Fruit fly (Drosophila melanogaster) whole organism, wandering third instar larva: Measurements from ENCODE around the gene CG6380.

ENCODE experiments used
- Abd-B ChIP-seq: fragments of >200 bp; optimal IDR thresholded peaks from 2 replicates; lab custom pipeline; 2017; ENCODE audit warnings: missing biosample characterization, missing genetic modification characterization
- CG32264 ChIP-seq: fragments of 200-800 bp; sonication (Bioruptor generic); optimal IDR thresholded peaks from 2 replicates; lab custom pipeline; 2016; ENCODE audit warnings: missing biosample characterization, missing genetic modification characterization
- CrebA ChIP-seq: fragments of 200-800 bp; sonication (Bioruptor generic); optimal IDR thresholded peaks from 2 replicates; lab custom pipeline; 2016; ENCODE audit warnings: missing biosample characterization, mild to moderate bottlenecking, missing genetic modification characterization, borderline replicate concordance
- Dfd ChIP-seq: fragments of >200 bp; optimal IDR thresholded peaks from 2 replicates; lab custom pipeline; 2017; ENCODE audit warnings: missing biosample characterization, missing genetic modification characterization
- Dif ChIP-seq: fragments of 200-275, 200-300 bp; sonication (Bioruptor generic); optimal IDR thresholded peaks from 2 replicates; lab custom pipeline; 2018; ENCODE audit warnings: missing biosample characterization, missing genetic modification characterization; ENCODE audit not compliant: partially characterized antibody
- GATAd ChIP-seq: sonication (Bioruptor generic); optimal IDR thresholded peaks from 2 replicates; lab custom pipeline; 2016; ENCODE audit warnings: missing biosample characterization, missing genetic modification characterization
- HLH106 ChIP-seq: fragments of 200-800 bp; optimal IDR thresholded peaks from 3 replicates; lab custom pipeline; 2019; ENCODE audit warnings: missing biosample characterization, mild to moderate bottlenecking, missing genetic modification characterization, moderate library complexity
- Hnf4 ChIP-seq: fragments of 200-800 bp; sonication (Bioruptor generic); optimal IDR thresholded peaks from 2 replicates; lab custom pipeline; 2016; ENCODE audit warnings: missing biosample characterization, mild to moderate bottlenecking, missing genetic modification characterization
- Hr78 ChIP-seq: fragments of >200 bp; optimal IDR thresholded peaks from 2 replicates; lab custom pipeline; 2017; ENCODE audit warnings: missing biosample characterization, missing genetic modification characterization
- Hr83 ChIP-seq: fragments of 200-300 bp; sonication (Bioruptor generic); optimal IDR thresholded peaks from 2 replicates; lab custom pipeline; 2016; ENCODE audit warnings: missing biosample characterization, mild to moderate bottlenecking, missing genetic modification characterization, moderate library complexity; ENCODE audit not compliant: poor library complexity, severe bottlenecking
- Jra ChIP-seq: sonication (Bioruptor generic); optimal IDR thresholded peaks from 2 replicates; lab custom pipeline; 2016; ENCODE audit warnings: missing biosample characterization, missing genetic modification characterization
- Mio ChIP-seq: sonication (Bioruptor generic); optimal IDR thresholded peaks from 2 replicates; lab custom pipeline; 2016; ENCODE audit warnings: missing biosample characterization, missing genetic modification characterization
- N ChIP-seq: fragments of >200 bp; optimal IDR thresholded peaks from 2 replicates; lab custom pipeline; 2018; ENCODE audit warnings: missing biosample characterization, missing external identifiers, missing genetic modification characterization
- OdsH ChIP-seq: fragments of 200-800 bp; sonication (Bioruptor generic); optimal IDR thresholded peaks from 2 replicates; lab custom pipeline; 2016; ENCODE audit warnings: missing biosample characterization, mild to moderate bottlenecking, missing genetic modification characterization
- Sp1 ChIP-seq: fragments of 200-800 bp; sonication (Bioruptor generic); optimal IDR thresholded peaks from 3 replicates; lab custom pipeline; 2019; ENCODE audit warnings: missing biosample characterization, mild to moderate bottlenecking, missing genetic modification characterization, moderate library complexity
- Vsx2 ChIP-seq: fragments of 200-300, 225-300 bp; sonication (Bioruptor generic); optimal IDR thresholded peaks from 2 replicates; lab custom pipeline; 2018; ENCODE audit warnings: missing biosample characterization, missing genetic modification characterization; ENCODE audit not compliant: partially characterized antibody
- br ChIP-seq: fragments of 200-800 bp; sonication (Bioruptor generic); optimal IDR thresholded peaks from 2 replicates; lab custom pipeline; 2016; ENCODE audit warnings: missing biosample characterization, missing genetic modification characterization
- brk ChIP-seq: fragments of 200-800 bp; sonication (Bioruptor generic); optimal IDR thresholded peaks from 2 replicates; lab custom pipeline; 2016; ENCODE audit warnings: missing biosample characterization, mild to moderate bottlenecking, missing genetic modification characterization
- dl ChIP-seq, 2 experiments: fragments of 175-275, 200-275 bp in 1 of 2; fragments of 200-275 bp in 1 of 2; sonication (Bioruptor generic); optimal IDR thresholded peaks; lab custom pipeline; 2018; ENCODE audit warnings: mild to moderate bottlenecking in 2 of 2, missing biosample characterization in 2 of 2, missing genetic modification characterization in 2 of 2, moderate library complexity in 2 of 2; ENCODE audit not compliant: partially characterized antibody in 2 of 2, insufficient read depth in 1 of 2
- dmrt93B ChIP-seq: fragments of 200-800 bp; sonication (Bioruptor generic); optimal IDR thresholded peaks from 2 replicates; lab custom pipeline; 2018; ENCODE audit warnings: missing biosample characterization, mild to moderate bottlenecking, missing genetic modification characterization
- ey ChIP-seq: fragments of 200-800 bp; sonication (Bioruptor generic); optimal IDR thresholded peaks from 2 replicates; lab custom pipeline; 2016; ENCODE audit warnings: missing biosample characterization, missing genetic modification characterization
- foxo ChIP-seq, 2 experiments: fragments of 200-800 bp; sonication (Bioruptor generic); optimal IDR thresholded peaks; 2 replicates in 1 of 2; 3 replicates in 1 of 2; lab custom pipeline; 2016 to 2017; ENCODE audit warnings: missing biosample characterization in 2 of 2, missing genetic modification characterization in 2 of 2
- fru ChIP-seq: fragments of 200-800 bp; sonication (Bioruptor generic); optimal IDR thresholded peaks from 3 replicates; lab custom pipeline; 2016; ENCODE audit warnings: missing biosample characterization, mild to moderate bottlenecking, missing genetic modification characterization
- h ChIP-seq: fragments of 200-800 bp; sonication (Bioruptor generic); optimal IDR thresholded peaks from 3 replicates; lab custom pipeline; 2016; ENCODE audit warnings: missing biosample characterization, mild to moderate bottlenecking, missing genetic modification characterization
- jim ChIP-seq: fragments of 175-275, 200-325 bp; sonication (Bioruptor generic); optimal IDR thresholded peaks from 2 replicates; lab custom pipeline; 2016; ENCODE audit warnings: missing biosample characterization, mild to moderate bottlenecking, missing genetic modification characterization
- lola ChIP-seq: fragments of >200 bp; optimal IDR thresholded peaks from 2 replicates; lab custom pipeline; 2017; ENCODE audit warnings: missing biosample characterization, missing genetic modification characterization
- pan ChIP-seq: fragments of >200 bp; optimal IDR thresholded peaks from 2 replicates; lab custom pipeline; 2017
- psq ChIP-seq: fragments of 200-800 bp; sonication (Bioruptor generic); optimal IDR thresholded peaks from 3 replicates; lab custom pipeline; 2017; ENCODE audit warnings: missing biosample characterization, mild to moderate bottlenecking, missing genetic modification characterization, moderate library complexity
- rgr ChIP-seq: fragments of 200-800 bp; sonication (Bioruptor generic); optimal IDR thresholded peaks from 3 replicates; lab custom pipeline; 2016; ENCODE audit warnings: missing biosample characterization, mild to moderate bottlenecking, missing genetic modification characterization
- sage ChIP-seq: fragments of 200-800 bp; sonication (Bioruptor generic); optimal IDR thresholded peaks from 2 replicates; lab custom pipeline; 2016; ENCODE audit warnings: missing biosample characterization, mild to moderate bottlenecking, missing genetic modification characterization
- sv ChIP-seq: fragments of 200-800 bp; sonication (Bioruptor generic); optimal IDR thresholded peaks from 3 replicates; lab custom pipeline; 2016; ENCODE audit warnings: missing biosample characterization, missing genetic modification characterization
- tai ChIP-seq: sonication (Bioruptor generic); optimal IDR thresholded peaks from 2 replicates; lab custom pipeline; 2016; ENCODE audit warnings: missing biosample characterization, missing genetic modification characterization
- usp ChIP-seq: fragments of >200 bp; optimal IDR thresholded peaks from 2 replicates; lab custom pipeline; 2017; ENCODE audit warnings: missing biosample characterization, missing genetic modification characterization

Gene CG6380

DNA sequence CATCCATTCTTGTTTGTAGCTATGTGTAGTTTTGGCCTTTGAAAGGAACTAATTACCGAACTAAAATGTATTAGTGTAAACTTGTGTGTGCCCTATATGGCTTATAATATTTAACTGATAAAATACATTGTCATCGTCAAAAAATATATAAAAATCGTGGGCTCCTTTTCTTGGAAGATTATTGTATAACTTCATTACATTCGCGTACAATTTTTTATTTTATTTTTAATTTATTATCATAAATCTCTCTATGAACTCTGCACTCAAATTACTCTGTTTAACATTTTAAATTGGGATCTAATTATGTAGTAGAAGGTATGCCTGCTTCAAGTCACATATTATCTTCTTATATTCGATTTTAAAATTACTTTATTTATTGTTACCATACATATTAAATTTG is at the start of gene CG6380:
TSS of gene CG6380 (minus strand) at position 101 of the 400 bp plus-strand sequence.
- TF ChIP-seq rgr (GFP tag; lab: Kevin White, UChicago) (no peak), lola (GFP tag; lab: Kevin White, UChicago) (no peak), Sp1 (GFP tag; lab: Kevin White, UChicago) (no peak), Hnf4 (GFP tag; lab: Kevin White, UChicago) (no peak), sage (GFP tag; lab: Kevin White, UChicago) (no peak), psq (GFP tag; lab: Kevin White, UChicago) (no peak), Hr78 (GFP tag; lab: Kevin White, UChicago) (no peak), pan (lab: Kevin White, UChicago) (no peak), Mio (GFP tag; lab: Kevin White, UChicago) (no peak), h (no peak), Jra (GFP tag; lab: Kevin White, UChicago) (no peak), tai (GFP tag; lab: Kevin White, UChicago) (no peak), dmrt93B (no peak), OdsH (GFP tag; lab: Kevin White, UChicago) (no peak), ey (GFP tag; lab: Kevin White, UChicago) (no peak), brk (GFP tag; lab: Kevin White, UChicago) (no peak), br (GFP tag; lab: Kevin White, UChicago) (no peak)

DNA sequence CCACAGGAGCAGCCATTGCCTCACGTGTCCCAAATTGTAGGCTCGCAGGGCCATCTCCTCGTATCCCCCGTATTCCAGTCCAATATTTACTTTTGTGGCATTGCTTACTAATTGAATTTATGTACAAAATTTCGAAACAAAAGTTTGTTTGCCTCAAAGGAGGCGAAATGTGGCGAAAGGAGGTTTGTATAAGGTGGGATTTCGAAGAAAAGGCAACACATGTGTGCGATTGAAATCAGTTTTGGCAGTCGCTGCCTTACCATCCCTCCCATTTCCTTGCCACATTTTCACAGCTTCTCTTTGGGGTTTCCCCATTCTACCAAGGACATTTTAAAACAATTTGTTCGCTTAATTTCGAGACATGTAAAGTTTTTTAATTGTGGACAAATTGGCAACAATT is 28.6 kb upstream of the CG6380 start, which contains the start of gene CG45691:
TSS of gene CG45691 (minus strand) at position 101 of the 400 bp plus-strand sequence.
- TF ChIP-seq fru (GFP tag; lab: Kevin White, UChicago) (no peak), usp (GFP tag; lab: Kevin White, UChicago) (no peak), h (no peak), OdsH (GFP tag; lab: Kevin White, UChicago) (no peak), Hr83 (GFP tag; lab: Kevin White, UChicago) (no peak), sv (no peak), CG32264 (no peak), Dfd (GFP tag; lab: Kevin White, UChicago) (no peak)
- TF ChIP-seq, all 38 proteins: peak for 0

DNA sequence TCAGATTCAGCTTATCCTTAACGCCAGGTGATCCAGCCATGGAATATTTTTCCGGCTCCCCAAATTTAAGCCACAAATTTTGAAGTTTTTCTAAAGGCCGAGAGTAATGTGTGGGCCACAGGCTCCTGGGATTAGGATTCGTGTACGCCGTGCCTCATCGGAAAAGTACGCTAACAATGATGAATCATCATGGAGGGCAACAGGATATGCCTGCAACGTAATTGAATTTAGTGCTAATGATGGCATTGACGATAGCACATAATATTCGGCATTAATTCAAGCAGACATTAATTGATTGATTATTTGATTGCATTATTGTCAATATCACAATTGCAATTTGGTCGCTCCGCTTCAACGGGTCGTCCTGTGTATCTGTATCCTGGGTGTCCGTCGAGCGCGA is 19.7 kb upstream of the CG6380 start, which contains the start of gene CG34170:
TSS of gene CG34170 (minus strand) at position 101 of the 400 bp plus-strand sequence.
- no peak for TF ChIP-seq Hr78 (GFP tag; lab: Kevin White, UChicago)
- no peak for TF ChIP-seq Vsx2 (GFP tag; lab: Kevin White, UChicago)
- TF ChIP-seq foxo (GFP tag; optimal IDR thresholded peaks at IDR 0.05; lab: Kevin White, UChicago) = no peak
- no peak for TF ChIP-seq brk (GFP tag; lab: Kevin White, UChicago)
- TF ChIP-seq sage (GFP tag; lab: Kevin White, UChicago) = no peak

DNA sequence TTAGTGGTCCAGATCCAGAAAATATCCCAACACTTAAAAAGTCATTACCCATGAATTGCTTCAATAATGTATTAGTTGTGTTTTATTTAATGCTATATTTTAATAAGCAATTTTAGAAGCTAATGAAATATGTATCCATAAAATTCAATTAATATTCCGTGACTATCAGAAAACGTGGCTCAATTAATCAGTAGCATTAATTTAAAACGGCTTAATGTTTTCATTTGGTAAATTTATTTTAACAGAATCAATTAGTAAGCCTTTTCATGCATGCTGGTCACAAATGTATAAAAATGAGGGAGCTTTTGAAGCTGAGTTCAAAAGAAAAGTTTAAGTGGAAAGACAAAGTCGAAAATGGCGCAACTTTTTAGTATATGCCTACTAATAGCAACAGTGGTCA is 6.1 kb downstream of the CG6380 start, which contains the start of gene CG15140:
TSS of gene CG15140 (plus strand) at position 301 of the 400 bp plus-strand sequence.
- no peak for TF ChIP-seq CrebA (GFP tag; lab: Kevin White, UChicago)
- TF ChIP-seq dl (GFP tag; optimal IDR thresholded peaks at IDR 0.05; lab: Kevin White, UChicago; ENCODE audit: insufficient read depth in 1 of 2, partially characterized antibody in 2 of 2) = no peak
- no peak for TF ChIP-seq sage (GFP tag; lab: Kevin White, UChicago)
- no peak for TF ChIP-seq h
- no peak for TF ChIP-seq foxo (GFP tag; optimal IDR thresholded peaks at IDR 0.05; lab: Kevin White, UChicago)
- no peak for TF ChIP-seq Hnf4 (GFP tag; lab: Kevin White, UChicago)

DNA sequence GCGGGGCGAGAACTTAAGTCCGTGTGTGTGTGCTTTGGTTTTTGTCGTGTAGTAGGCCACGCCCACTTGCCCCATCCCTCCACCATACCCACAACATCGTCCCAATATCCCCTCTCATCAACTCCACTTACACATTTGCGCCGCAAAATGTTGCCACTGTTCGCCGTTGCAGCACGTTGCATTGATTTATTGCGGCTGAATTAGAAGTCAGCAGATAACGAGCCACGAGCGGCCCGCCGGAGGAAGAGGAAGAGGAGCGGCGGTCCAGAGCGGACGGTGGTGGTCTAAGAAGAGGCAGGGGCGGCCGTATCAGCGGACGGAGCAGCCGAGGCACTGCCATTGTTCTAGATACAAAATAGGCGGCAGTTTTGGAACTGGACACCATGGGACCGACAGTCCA is 22.3 kb downstream of the CG6380 start:
- TF ChIP-seq Dif (no peak), Mio (GFP tag; lab: Kevin White, UChicago) (no peak), jim (GFP tag; lab: Kevin White, UChicago) (no peak), N (GFP tag; lab: Kevin White, UChicago) (no peak), HLH106 (tag; lab: Kevin White, UChicago) (no peak), GATAd (no peak), Abd-B (GFP tag; lab: Kevin White, UChicago) (no peak), lola (GFP tag; lab: Kevin White, UChicago) (no peak), Hnf4 (GFP tag; lab: Kevin White, UChicago) (no peak)
